Worm (Caenorhabditis elegans) whole organism, L3 larva: ENCODE data around the gene srsx-27.
A peak's percentile ranks its signal among the peaks of the same experiment; 100 is the strongest.

Source experiments
- ZK546.5 ChIP-seq: sonication (generic microtip); optimal IDR thresholded peaks from 2 replicates; lab custom pipeline; 2017; ENCODE audit warnings: missing biosample characterization, missing genetic modification characterization
- aly-2 ChIP-seq: fragments of 150-350 bp; optimal IDR thresholded peaks from 2 replicates; lab custom pipeline; 2014; ENCODE audit warnings: missing biosample characterization, missing genetic modification characterization
- ama-1 ChIP-seq: fragments of 150-350 bp; optimal IDR thresholded peaks from 2 replicates; lab custom pipeline; 2018
- ceh-16 ChIP-seq: sonication (generic microtip); optimal IDR thresholded peaks from 2 replicates; lab custom pipeline; 2017; ENCODE audit warnings: missing biosample characterization, missing genetic modification characterization
- ceh-28 ChIP-seq: fragments of 150-350 bp; optimal IDR thresholded peaks from 2 replicates; lab custom pipeline; 2014; ENCODE audit warnings: missing biosample characterization, missing genetic modification reagents, missing genetic modification characterization
- ceh-9 ChIP-seq: sonication (generic microtip); optimal IDR thresholded peaks from 2 replicates; lab custom pipeline; 2018; ENCODE audit warnings: missing biosample characterization, missing genetic modification characterization
- egl-27 ChIP-seq: sonication (generic microtip); optimal IDR thresholded peaks from 4 replicates; lab custom pipeline; 2017; ENCODE audit warnings: missing biosample characterization, missing genetic modification reagents, missing genetic modification characterization
- egl-5 ChIP-seq: fragments of 150-350 bp; optimal IDR thresholded peaks from 2 replicates; lab custom pipeline; 2017; ENCODE audit warnings: missing biosample characterization, missing genetic modification reagents, missing genetic modification characterization, inconsistent platforms
- elt-2 ChIP-seq: sonication (generic microtip); optimal IDR thresholded peaks from 2 replicates; lab custom pipeline; 2016; ENCODE audit warnings: missing genetic modification reagents, mild to moderate bottlenecking, missing genetic modification characterization, missing compliant biosample characterization
- elt-3 ChIP-seq, 3 experiments: fragments of 150-350 bp in 1 of 3; sonication (generic microtip) in 2 of 3; optimal IDR thresholded peaks; 2 replicates in 2 of 3; 4 replicates in 1 of 3; lab custom pipeline; 2014 to 2017; ENCODE audit warnings: missing biosample characterization in 3 of 3, missing genetic modification characterization in 3 of 3
- eor-1 ChIP-seq, 2 experiments: fragments of 150-350 bp; optimal IDR thresholded peaks; 2 replicates each; lab custom pipeline; 2014 to 2018; ENCODE audit warnings: missing biosample characterization in 2 of 2, missing genetic modification characterization in 2 of 2
- fkh-10 ChIP-seq: sonication (generic microtip); optimal IDR thresholded peaks from 2 replicates; lab custom pipeline; 2017; ENCODE audit warnings: missing biosample characterization, missing genetic modification reagents, missing genetic modification characterization
- fkh-2 ChIP-seq: fragments of 150-350 bp; optimal IDR thresholded peaks from 2 replicates; lab custom pipeline; 2014; ENCODE audit warnings: missing biosample characterization, missing genetic modification reagents, missing genetic modification characterization
- fos-1 ChIP-seq: fragments of 150-350 bp; optimal IDR thresholded peaks from 2 replicates; lab custom pipeline; 2014; ENCODE audit warnings: missing biosample characterization, missing genetic modification characterization
- jun-1 ChIP-seq: fragments of 150-350 bp; optimal IDR thresholded peaks from 2 replicates; lab custom pipeline; 2014; ENCODE audit warnings: missing biosample characterization, missing genetic modification reagents, missing genetic modification characterization
- lin-39 ChIP-seq: fragments of 150-350 bp; optimal IDR thresholded peaks from 2 replicates; lab custom pipeline; 2018; ENCODE audit warnings: missing biosample characterization, missing genetic modification reagents, missing genetic modification characterization
- mdl-1 ChIP-seq: fragments of 150-350 bp; optimal IDR thresholded peaks from 2 replicates; lab custom pipeline; 2014; ENCODE audit warnings: missing biosample characterization, missing genetic modification characterization
- nfya-1 ChIP-seq: sonication (generic microtip); optimal IDR thresholded peaks from 2 replicates; lab custom pipeline; 2017; ENCODE audit warnings: missing genetic modification characterization, mild to moderate bottlenecking, missing compliant biosample characterization, antibody characterized with exemption, moderate library complexity; ENCODE audit not compliant: insufficient read depth
- nhr-11 ChIP-seq: fragments of 150-350 bp; optimal IDR thresholded peaks from 2 replicates; lab custom pipeline; 2014; ENCODE audit warnings: missing biosample characterization, missing genetic modification characterization
- nhr-12 ChIP-seq: fragments of 150-350 bp; optimal IDR thresholded peaks from 2 replicates; lab custom pipeline; 2014; ENCODE audit warnings: missing biosample characterization, missing genetic modification characterization
- nhr-23 ChIP-seq: fragments of 150-350 bp; optimal IDR thresholded peaks from 2 replicates; lab custom pipeline; 2014; ENCODE audit warnings: missing biosample characterization, missing genetic modification reagents, missing genetic modification characterization
- nhr-25 ChIP-seq: sonication (generic microtip); optimal IDR thresholded peaks from 2 replicates; lab custom pipeline; 2017; ENCODE audit warnings: missing biosample characterization, missing genetic modification characterization
- nhr-28 ChIP-seq: fragments of 150-350 bp; optimal IDR thresholded peaks from 2 replicates; lab custom pipeline; 2014; ENCODE audit warnings: missing biosample characterization, missing genetic modification characterization
- nhr-67 ChIP-seq: fragments of 150-350 bp; optimal IDR thresholded peaks from 2 replicates; lab custom pipeline; 2014; ENCODE audit warnings: missing biosample characterization, missing genetic modification characterization
- nhr-77 ChIP-seq: fragments of 150-350 bp; optimal IDR thresholded peaks from 2 replicates; lab custom pipeline; 2014; ENCODE audit warnings: missing biosample characterization, missing genetic modification characterization
- pha-4 ChIP-seq: fragments of 150-350 bp; optimal IDR thresholded peaks from 2 replicates; lab custom pipeline; 2014; ENCODE audit warnings: missing biosample characterization, missing genetic modification reagents, missing genetic modification characterization
- sea-2 ChIP-seq: fragments of 150-350 bp; sonication (generic microtip); optimal IDR thresholded peaks from 4 replicates; lab custom pipeline; 2014; ENCODE audit warnings: missing biosample characterization, missing genetic modification reagents, missing genetic modification characterization
- unc-39 ChIP-seq: sonication (generic microtip); optimal IDR thresholded peaks from 4 replicates; lab custom pipeline; 2017; ENCODE audit warnings: missing biosample characterization, missing genetic modification characterization
- unc-62 ChIP-seq: fragments of 150-350 bp; sonication (generic microtip); optimal IDR thresholded peaks from 4 replicates; lab custom pipeline; 2014; ENCODE audit warnings: missing biosample characterization, missing genetic modification reagents, missing genetic modification characterization
- zag-1 ChIP-seq: fragments of 150-350 bp; optimal IDR thresholded peaks from 2 replicates; lab custom pipeline; 2014; ENCODE audit warnings: missing biosample characterization, missing genetic modification characterization
- ztf-11 ChIP-seq: fragments of 150-350 bp; optimal IDR thresholded peaks from 2 replicates; lab custom pipeline; 2014; ENCODE audit warnings: missing biosample characterization, missing genetic modification characterization
- ztf-4 ChIP-seq: fragments of 150-350 bp; optimal IDR thresholded peaks from 2 replicates; lab custom pipeline; 2014; ENCODE audit warnings: missing biosample characterization, missing genetic modification characterization

Gene srsx-27

DNA sequence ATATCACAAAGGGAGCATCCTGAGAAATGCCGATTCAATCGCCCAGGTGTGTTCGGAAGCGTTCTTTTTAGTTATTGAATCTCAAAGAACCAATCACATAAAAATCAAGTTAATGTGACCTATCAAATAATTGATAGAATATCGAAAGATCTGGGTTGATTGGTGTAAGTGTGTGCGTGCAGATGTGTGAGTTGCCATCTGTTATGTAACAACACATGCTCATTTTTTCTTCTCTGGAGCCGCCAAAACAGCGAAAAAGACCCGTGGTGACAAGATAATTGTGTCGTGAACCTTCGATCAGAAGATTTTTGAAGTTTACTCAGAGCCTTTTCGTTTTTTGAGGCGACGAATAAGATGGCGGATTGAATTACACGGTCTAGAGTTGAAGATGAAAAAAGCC is 3.0 kb upstream of the srsx-27 start:
- peak; percentile 29 for TF ChIP-seq nfya-1 (tag; lab: Kevin White, UChicago)
- no peak for TF ChIP-seq nhr-11
- peak; percentile 81 for TF ChIP-seq egl-5 (tag; lab: Kevin White, UChicago)
- no peak for TF ChIP-seq lin-39 (tag; lab: Kevin White, UChicago)
- TF ChIP-seq, all 47 proteins: peak for 2

DNA sequence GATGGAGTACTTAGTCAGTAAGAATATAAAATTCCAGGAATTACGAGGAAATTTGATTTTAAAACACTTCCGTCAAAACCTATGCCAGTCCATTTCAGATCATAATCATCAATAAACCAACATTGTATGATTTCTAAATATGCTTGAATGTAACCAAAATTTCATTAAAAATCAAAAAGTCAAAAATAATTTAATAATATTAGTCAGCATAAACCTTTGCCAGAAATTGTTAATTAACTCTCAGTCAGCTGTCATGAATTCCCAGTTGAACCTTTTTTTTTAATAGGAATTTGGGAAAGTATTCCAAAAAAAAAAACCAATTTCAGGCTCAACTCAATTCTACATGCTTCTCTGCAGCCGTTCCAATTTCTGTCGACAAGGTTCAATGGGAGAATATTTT is 1.5 kb upstream of the srsx-27 start, which contains the start of gene srsx-26:
TSS of gene srsx-26 (plus strand) at position 301 of the 400 bp plus-strand sequence.
- TF ChIP-seq unc-62 (GFP tag; lab: Kevin White, UChicago) (no peak), ceh-16 (no peak), pha-4 (no peak), nhr-25 (tag; lab: Kevin White, UChicago) (no peak), elt-2 (tag; lab: Kevin White, UChicago) (no peak), ztf-11 (tag; lab: Kevin White, UChicago) (no peak), eor-1 (tag; optimal IDR thresholded peaks at IDR 0.05; lab: Kevin White, UChicago) (no peak), ceh-9 (tag; lab: Kevin White, UChicago) (no peak), elt-3 (tag; optimal IDR thresholded peaks at IDR 0.05; lab: Kevin White, UChicago) (no peak), aly-2 (tag; lab: Kevin White, UChicago) (no peak), lin-39 (tag; lab: Kevin White, UChicago) (no peak), fkh-10 (no peak), nhr-23 (tag; lab: Kevin White, UChicago) (no peak), mdl-1 (tag; lab: Kevin White, UChicago) (no peak)

DNA sequence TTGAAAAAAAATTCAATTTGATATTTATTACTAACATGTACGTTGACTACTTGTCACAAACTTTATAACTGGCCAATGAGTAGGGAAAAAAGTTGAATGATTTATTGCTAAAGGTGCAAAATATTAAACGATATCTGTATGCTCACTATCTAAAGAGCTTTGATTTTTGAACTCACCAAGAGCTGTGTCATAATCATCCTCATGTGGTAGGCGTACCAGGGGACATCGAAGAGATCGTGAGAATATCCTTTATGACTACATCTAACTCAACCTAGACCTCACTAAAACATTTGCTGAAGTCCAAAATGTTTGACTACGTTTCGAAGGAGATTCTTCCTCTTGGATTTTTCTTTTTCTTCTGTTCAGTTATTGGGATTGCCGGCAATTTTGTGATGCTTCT is 2.5 kb downstream of the srsx-27 start, which contains the start of gene srsx-28:
TSS of gene srsx-28 (plus strand) at position 301 of the 400 bp plus-strand sequence.
- TF ChIP-seq nhr-77 (tag; lab: Kevin White, UChicago), result no peak
- TF ChIP-seq elt-2 (tag; lab: Kevin White, UChicago), result no peak
- no peak for TF ChIP-seq nhr-67 (tag; lab: Kevin White, UChicago)
- no peak for TF ChIP-seq fos-1 (tag; lab: Kevin White, UChicago)
- TF ChIP-seq ZK546.5 (tag; lab: Kevin White, UChicago), result no peak
- TF ChIP-seq fkh-2 (tag; lab: Kevin White, UChicago), result no peak
- TF ChIP-seq lin-39 (tag; lab: Kevin White, UChicago), result no peak
- no peak for TF ChIP-seq ama-1 (lab: Kevin White, UChicago)
- no peak for TF ChIP-seq mdl-1 (tag; lab: Kevin White, UChicago)
- no peak for TF ChIP-seq ztf-11 (tag; lab: Kevin White, UChicago)
- TF ChIP-seq unc-39 (tag; lab: Kevin White, UChicago), result no peak
- no peak for TF ChIP-seq ceh-28 (tag; lab: Kevin White, UChicago)
- no peak for TF ChIP-seq eor-1 (tag; optimal IDR thresholded peaks at IDR 0.05; lab: Kevin White, UChicago)
- TF ChIP-seq unc-62 (GFP tag; lab: Kevin White, UChicago), result no peak
- no peak for TF ChIP-seq nhr-12 (tag; lab: Kevin White, UChicago)
- no peak for TF ChIP-seq egl-27 (tag; lab: Kevin White, UChicago)
- TF ChIP-seq aly-2 (tag; lab: Kevin White, UChicago), result no peak
- TF ChIP-seq sea-2 (GFP tag; lab: Kevin White, UChicago), result no peak

DNA sequence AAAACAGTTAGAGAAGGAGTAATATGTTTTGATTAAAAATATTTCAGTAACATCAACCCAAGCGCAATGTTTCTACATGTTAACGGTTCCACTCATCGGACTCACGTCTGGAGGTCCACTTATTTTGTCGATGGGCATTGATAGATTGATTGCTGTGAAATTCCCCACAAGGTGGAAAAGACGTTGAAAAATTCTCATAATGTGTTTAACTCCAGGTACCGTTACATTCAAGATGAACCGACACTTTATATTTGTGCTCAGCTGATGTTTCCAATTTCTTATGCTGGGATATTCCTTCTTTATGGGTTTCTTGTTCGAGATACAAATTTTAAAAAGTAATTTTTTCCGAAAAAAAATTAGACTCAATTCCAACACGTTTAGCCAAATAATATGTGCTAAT is 3.2 kb downstream of the srsx-27 start:
- no peak for TF ChIP-seq lin-39 (tag; lab: Kevin White, UChicago)
- no peak for TF ChIP-seq mdl-1 (tag; lab: Kevin White, UChicago)
- no peak for TF ChIP-seq nhr-28 (tag; lab: Kevin White, UChicago)
- TF ChIP-seq jun-1 (tag; lab: Kevin White, UChicago), result no peak
- TF ChIP-seq fkh-10, result no peak
- no peak for TF ChIP-seq zag-1 (tag; lab: Kevin White, UChicago)
- no peak for TF ChIP-seq ceh-9 (tag; lab: Kevin White, UChicago)
- TF ChIP-seq nhr-12 (tag; lab: Kevin White, UChicago), result no peak
- no peak for TF ChIP-seq ceh-28 (tag; lab: Kevin White, UChicago)
- TF ChIP-seq nfya-1 (tag; lab: Kevin White, UChicago), result no peak
- no peak for TF ChIP-seq eor-1 (tag; optimal IDR thresholded peaks at IDR 0.05; lab: Kevin White, UChicago)
- TF ChIP-seq ztf-4 (tag; lab: Kevin White, UChicago), result no peak

DNA sequence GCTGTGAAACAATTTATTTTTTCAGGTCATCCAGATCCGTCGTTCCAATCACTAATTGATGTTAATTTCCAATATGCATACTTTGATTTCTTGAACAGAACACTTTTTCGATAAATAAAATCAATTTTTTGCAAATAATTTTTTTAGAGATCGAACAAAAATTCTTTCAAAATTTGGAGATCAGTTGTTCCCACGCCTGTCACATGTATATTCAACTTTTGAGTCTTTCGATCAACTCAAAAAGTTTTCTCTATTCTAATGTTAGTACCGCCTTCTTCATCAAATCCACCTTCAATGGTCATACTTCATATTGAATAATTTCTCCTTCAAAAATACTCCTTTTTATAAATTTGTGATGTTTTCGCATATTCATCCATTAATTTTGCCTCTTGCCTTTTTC is 4.9 kb downstream of the srsx-27 start, which contains the start of gene srsx-29:
TSS of gene srsx-29 (plus strand) at position 301 of the 400 bp plus-strand sequence.
- no peak for TF ChIP-seq ztf-4 (tag; lab: Kevin White, UChicago)
- TF ChIP-seq, all 47 proteins: peak for 0
